Worm (Caenorhabditis elegans) whole organism, early embryonic: ENCODE results near the gene xdh-1.

Source experiments
- B0310.2 ChIP-seq: sonication (generic microtip); optimal IDR thresholded peaks from 2 replicates; lab custom pipeline; 2016; ENCODE audit warnings: mild to moderate bottlenecking, missing genetic modification characterization, missing compliant biosample characterization
- ama-1 ChIP-seq: fragments of 150-350 bp; optimal IDR thresholded peaks from 2 replicates; lab custom pipeline; 2014
- ceh-13 ChIP-seq: fragments of 200-800 bp; sonication (Bioruptor generic); optimal IDR thresholded peaks from 2 replicates; lab custom pipeline; 2018; ENCODE audit warnings: mild to moderate bottlenecking, missing genetic modification characterization, missing compliant biosample characterization
- ets-7 ChIP-seq: sonication (generic microtip); optimal IDR thresholded peaks from 2 replicates; lab custom pipeline; 2016; ENCODE audit warnings: missing genotype, missing genetic modification characterization, missing compliant biosample characterization
- flt-1 ChIP-seq: fragments of 200-800 bp; sonication (Bioruptor generic); IDR thresholded peaks from 2 replicates; pipeline ENCODE4 v1.3.6; 2022; ENCODE audit warnings: missing genetic modification characterization, missing compliant biosample characterization

ce11 chrIV:14435902-14436301 lies 23.2 kb upstream of the xdh-1 start:
- TF ChIP-seq B0310.2 (tag; lab: Kevin White, UChicago) (no peak), flt-1 (GFP tag; lab: Robert Waterston, UW) (no peak), ets-7 (tag; lab: Kevin White, UChicago) (no peak), ceh-13 (GFP tag; lab: Kevin White, UChicago) (no peak), ama-1 (no peak)
